Worm (Caenorhabditis elegans) whole organism, mixed stage, embryonic: ENCODE results near the gene sma-6.

Experiments used
- M03D4.4 ChIP-seq: sonication (generic microtip); optimal IDR thresholded peaks from 2 replicates; lab custom pipeline; 2017; ENCODE audit warnings: mild to moderate bottlenecking, missing genetic modification characterization, missing compliant biosample characterization
- bed-3 ChIP-seq: fragments of 200-800 bp; sonication (Bioruptor generic); optimal IDR thresholded peaks from 3 replicates; lab custom pipeline; 2018; ENCODE audit warnings: mild to moderate bottlenecking, missing genetic modification characterization, moderate library complexity, missing compliant biosample characterization
- blmp-1 ChIP-seq: fragments of 150-350 bp; optimal IDR thresholded peaks from 2 replicates; lab custom pipeline; 2014; ENCODE audit warnings: missing biosample characterization, missing genetic modification characterization
- ceh-39 ChIP-seq: fragments of 150-350 bp; optimal IDR thresholded peaks from 2 replicates; lab custom pipeline; 2014; ENCODE audit warnings: missing biosample characterization, missing genetic modification characterization
- ceh-43 ChIP-seq: fragments of 200-800 bp; sonication (Bioruptor generic); optimal IDR thresholded peaks from 2 replicates; lab custom pipeline; 2018; ENCODE audit warnings: mild to moderate bottlenecking, missing genetic modification characterization, moderate library complexity, missing compliant biosample characterization
- ceh-83 ChIP-seq: fragments of 200-800 bp; sonication (Bioruptor generic); optimal IDR thresholded peaks from 2 replicates; lab custom pipeline; 2018; ENCODE audit warnings: mild to moderate bottlenecking, missing genetic modification characterization, missing compliant biosample characterization
- ces-1 ChIP-seq: fragments of 150-350 bp; optimal IDR thresholded peaks from 2 replicates; lab custom pipeline; 2014; ENCODE audit warnings: missing biosample characterization, missing genetic modification reagents, missing genetic modification characterization
- cnd-1 ChIP-seq: fragments of 200-800 bp; sonication (Bioruptor generic); optimal IDR thresholded peaks from 2 replicates; lab custom pipeline; 2018; ENCODE audit warnings: mild to moderate bottlenecking, missing genetic modification characterization, missing compliant biosample characterization
- drap-1 ChIP-seq: fragments of 200-800 bp; sonication (Bioruptor generic); optimal IDR thresholded peaks from 3 replicates; lab custom pipeline; 2018; ENCODE audit warnings: mild to moderate bottlenecking, missing genetic modification characterization, missing compliant biosample characterization
- elt-1 ChIP-seq: sonication (generic microtip); optimal IDR thresholded peaks from 2 replicates; lab custom pipeline; 2017; ENCODE audit warnings: missing genetic modification characterization, mild to moderate bottlenecking, missing compliant biosample characterization, antibody characterized with exemption, moderate library complexity, borderline replicate concordance; ENCODE audit not compliant: insufficient read depth
- elt-3 ChIP-seq: fragments of 150-350 bp; optimal IDR thresholded peaks from 2 replicates; lab custom pipeline; 2014; ENCODE audit warnings: missing biosample characterization, missing genetic modification characterization
- flh-1 ChIP-seq: fragments of 200-800 bp; sonication (Bioruptor generic); optimal IDR thresholded peaks from 2 replicates; lab custom pipeline; 2018; ENCODE audit warnings: mild to moderate bottlenecking, missing genetic modification characterization, moderate library complexity, missing compliant biosample characterization
- hlh-1 ChIP-seq: fragments of 150-350 bp; optimal IDR thresholded peaks from 2 replicates; lab custom pipeline; 2014; ENCODE audit warnings: missing biosample characterization, missing genetic modification reagents, missing genetic modification characterization
- lin-13 ChIP-seq: fragments of 150-350 bp; optimal IDR thresholded peaks from 2 replicates; lab custom pipeline; 2014; ENCODE audit warnings: missing biosample characterization, missing genetic modification characterization
- lin-32 ChIP-seq: fragments of 200-800 bp; sonication (Bioruptor generic); optimal IDR thresholded peaks from 2 replicates; lab custom pipeline; 2018; ENCODE audit warnings: mild to moderate bottlenecking, missing genetic modification characterization, missing compliant biosample characterization
- lsy-2 ChIP-seq: fragments of 150-350 bp; optimal IDR thresholded peaks from 2 replicates; lab custom pipeline; 2014; ENCODE audit warnings: missing biosample characterization, missing genetic modification characterization
- mab-5 ChIP-seq: fragments of 150-350 bp; optimal IDR thresholded peaks from 2 replicates; lab custom pipeline; 2014; ENCODE audit warnings: missing biosample characterization, missing genetic modification characterization
- mep-1 ChIP-seq: fragments of 150-350 bp; optimal IDR thresholded peaks from 2 replicates; lab custom pipeline; 2017; ENCODE audit warnings: missing biosample characterization, missing genetic modification reagents, missing genetic modification characterization, inconsistent platforms
- mls-2 ChIP-seq: sonication (generic microtip); optimal IDR thresholded peaks from 2 replicates; lab custom pipeline; 2016; ENCODE audit warnings: mild to moderate bottlenecking, missing genetic modification characterization, moderate library complexity, missing compliant biosample characterization
- nhr-12 ChIP-seq: fragments of 150-350 bp; optimal IDR thresholded peaks from 2 replicates; lab custom pipeline; 2014; ENCODE audit warnings: missing biosample characterization, missing genetic modification characterization
- nhr-2 ChIP-seq: fragments of 150-350 bp; optimal IDR thresholded peaks from 2 replicates; lab custom pipeline; 2014; ENCODE audit warnings: missing biosample characterization, missing genetic modification characterization
- nhr-237 ChIP-seq: fragments of 150-350 bp; optimal IDR thresholded peaks from 2 replicates; lab custom pipeline; 2014; ENCODE audit warnings: missing biosample characterization, missing genetic modification characterization
- nhr-28 ChIP-seq: fragments of 150-350 bp; optimal IDR thresholded peaks from 2 replicates; lab custom pipeline; 2014; ENCODE audit warnings: missing biosample characterization, missing genetic modification characterization
- nhr-76 ChIP-seq: sonication (generic microtip); optimal IDR thresholded peaks from 2 replicates; lab custom pipeline; 2017; ENCODE audit warnings: missing biosample characterization, missing genetic modification characterization
- pha-4 ChIP-seq: fragments of 150-350 bp; optimal IDR thresholded peaks from 2 replicates; lab custom pipeline; 2018; ENCODE audit warnings: missing biosample characterization, missing genetic modification reagents, missing genetic modification characterization
- snpc-4 ChIP-seq: fragments of 150-350 bp; optimal IDR thresholded peaks from 2 replicates; lab custom pipeline; 2014; ENCODE audit warnings: missing biosample characterization, missing genetic modification characterization
- sptf-1 ChIP-seq: sonication (generic microtip); optimal IDR thresholded peaks from 2 replicates; lab custom pipeline; 2017; ENCODE audit warnings: mild to moderate bottlenecking, missing genetic modification characterization, moderate library complexity, missing compliant biosample characterization
- tbx-8 ChIP-seq: fragments of 200-800 bp; sonication (Bioruptor generic); optimal IDR thresholded peaks from 2 replicates; lab custom pipeline; 2018; ENCODE audit warnings: mild to moderate bottlenecking, missing genetic modification characterization, moderate library complexity, missing compliant biosample characterization
- unc-120 ChIP-seq: sonication (generic microtip); optimal IDR thresholded peaks from 2 replicates; lab custom pipeline; 2017; ENCODE audit warnings: missing genetic modification characterization, missing compliant biosample characterization; ENCODE audit not compliant: poor library complexity, severe bottlenecking
- unc-39 ChIP-seq: fragments of 150-350 bp; optimal IDR thresholded peaks from 2 replicates; lab custom pipeline; 2014; ENCODE audit warnings: missing biosample characterization, missing genetic modification characterization
- unc-62 ChIP-seq: fragments of 150-350 bp; optimal IDR thresholded peaks from 2 replicates; lab custom pipeline; 2014; ENCODE audit warnings: missing biosample characterization, missing genetic modification reagents, missing genetic modification characterization
- zip-8 ChIP-seq: fragments of 150-350 bp; optimal IDR thresholded peaks from 2 replicates; lab custom pipeline; 2014; ENCODE audit warnings: missing biosample characterization, missing genetic modification characterization
- ztf-11 ChIP-seq: fragments of 150-350 bp; optimal IDR thresholded peaks from 2 replicates; lab custom pipeline; 2014; ENCODE audit warnings: missing biosample characterization, missing genetic modification characterization

Gene sma-6

DNA sequence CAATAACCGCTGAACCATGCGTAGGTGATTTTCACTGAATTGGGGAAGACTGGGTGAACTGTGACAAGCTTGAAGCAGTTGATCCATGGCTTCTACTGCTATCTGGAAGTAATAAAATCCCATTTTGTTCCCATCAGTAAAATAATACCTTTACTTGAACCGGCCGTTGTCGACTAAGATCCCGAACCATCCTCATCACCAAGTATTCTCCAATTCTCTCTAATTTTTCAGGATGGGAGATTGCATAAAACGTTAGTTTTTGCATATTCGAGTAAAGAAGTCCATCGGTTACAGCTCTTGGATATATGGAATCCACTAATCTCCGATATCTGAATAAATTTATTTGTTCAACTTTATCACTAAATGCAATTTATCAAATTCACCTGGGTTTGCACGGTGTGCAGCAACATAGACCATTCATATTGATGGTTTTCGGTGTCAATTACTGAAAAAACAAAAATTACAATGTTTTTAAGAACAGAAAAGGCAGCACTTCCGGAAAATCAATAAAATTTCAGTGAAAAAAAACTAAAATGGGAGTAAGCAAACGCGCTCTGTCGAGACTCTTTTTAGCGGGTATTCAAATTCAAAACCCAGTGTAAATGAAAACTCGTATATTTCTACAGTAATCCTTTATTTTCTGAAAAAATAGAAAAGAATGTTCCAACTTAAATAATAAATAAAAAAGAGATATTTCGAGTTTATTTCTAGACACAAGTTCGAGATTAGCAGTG is 3.5 kb upstream of the sma-6 start, which contains the start of gene efr-3:
Gene efr-3, minus strand, starts transcription at position 505 of the 734 bp plus-strand sequence.
- peak; percentile 51 for TF ChIP-seq lsy-2 (tag; lab: Kevin White, UChicago)
- no peak for TF ChIP-seq drap-1 (GFP tag; lab: Kevin White, UChicago)

DNA sequence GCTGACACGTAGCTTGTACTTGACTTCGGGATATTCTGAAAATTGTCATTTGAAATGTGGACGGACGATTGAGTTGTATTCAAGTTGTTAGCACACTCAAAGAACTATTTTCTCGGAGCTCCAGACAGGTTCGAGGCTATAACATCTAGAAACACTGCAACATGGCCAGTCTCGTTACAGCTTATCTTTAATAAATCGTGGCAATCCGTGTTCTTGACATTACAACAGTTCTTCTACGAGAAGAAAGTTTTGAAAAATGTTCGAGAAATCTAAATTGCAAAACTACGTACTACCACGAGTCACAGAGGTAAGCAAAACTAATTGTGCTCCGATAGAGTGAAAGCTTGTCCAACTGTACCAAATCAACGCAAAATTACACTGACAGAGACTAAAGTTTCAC is 2.2 kb upstream of the sma-6 start:
- TF ChIP-seq ces-1 (GFP tag; lab: Kevin White, UChicago), result no peak
- no peak for TF ChIP-seq elt-3
- TF ChIP-seq flh-1, result no peak
- no peak for TF ChIP-seq nhr-28
- TF ChIP-seq nhr-2, result no peak
- no peak for TF ChIP-seq nhr-237 (tag; lab: Kevin White, UChicago)
- TF ChIP-seq mab-5 (tag; lab: Kevin White, UChicago), result no peak
- no peak for TF ChIP-seq elt-1
- TF ChIP-seq ceh-83 (GFP tag; lab: Kevin White, UChicago), result no peak
- TF ChIP-seq mep-1 (tag; lab: Kevin White, UChicago), result no peak

DNA sequence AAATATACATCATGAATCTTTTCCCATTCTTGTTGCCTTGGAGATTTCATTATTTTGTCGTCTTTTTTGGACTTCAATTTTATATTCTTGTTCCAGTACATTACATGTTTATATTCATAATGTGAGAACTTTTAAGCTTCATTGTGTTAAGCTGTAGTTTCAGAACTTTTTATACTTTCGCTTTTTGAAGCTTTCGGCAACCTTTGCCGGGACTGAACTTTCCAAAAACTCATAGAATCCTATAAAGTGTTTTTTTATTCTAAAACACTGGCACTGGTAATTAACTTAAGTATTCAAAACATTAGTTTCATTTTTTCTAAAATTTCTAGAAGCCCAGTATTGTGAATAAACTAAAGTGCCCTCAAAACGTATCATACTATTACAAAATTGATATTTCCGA is 1.3 kb upstream of the sma-6 start, which contains the start of gene C32D5.4:
Gene C32D5.4, minus strand, starts transcription at position 101 of the 400 bp plus-strand sequence.
- TF ChIP-seq unc-120 (tag; lab: Kevin White, UChicago) (no peak), ceh-83 (GFP tag; lab: Kevin White, UChicago) (no peak), mls-2 (tag; lab: Kevin White, UChicago) (no peak), nhr-28 (no peak), bed-3 (GFP tag; lab: Kevin White, UChicago) (no peak), sptf-1 (tag; lab: Kevin White, UChicago) (no peak), ceh-39 (tag; lab: Kevin White, UChicago) (no peak), elt-3 (no peak), nhr-2 (no peak)
- TF ChIP-seq, all 35 proteins: peak for 0

DNA sequence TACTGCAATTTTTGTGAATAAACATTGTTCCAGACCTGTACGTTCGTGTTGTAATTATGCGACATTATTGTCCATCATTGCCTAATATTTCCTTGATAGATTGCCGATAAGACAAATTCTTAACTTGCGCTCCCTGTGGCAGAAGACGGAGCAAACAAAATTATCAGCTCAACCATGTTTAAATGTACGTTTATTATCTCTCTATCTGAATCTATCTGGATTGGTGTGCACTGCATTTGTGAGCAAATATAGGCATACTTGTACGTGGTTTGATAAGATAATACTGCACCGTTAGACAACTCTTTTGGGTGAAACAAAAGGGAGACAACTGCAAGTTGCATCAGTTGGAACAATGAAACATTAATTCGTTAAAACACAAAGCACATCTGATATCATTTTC is 3.0 kb downstream of the sma-6 start:
- no peak for TF ChIP-seq tbx-8 (GFP tag; lab: Kevin White, UChicago)
- TF ChIP-seq ztf-11 (tag; lab: Kevin White, UChicago), result no peak
- TF ChIP-seq unc-62 (GFP tag; lab: Kevin White, UChicago), result no peak
- no peak for TF ChIP-seq snpc-4 (tag; lab: Kevin White, UChicago)
- no peak for TF ChIP-seq nhr-28
- TF ChIP-seq elt-1, result no peak
- TF ChIP-seq sptf-1 (tag; lab: Kevin White, UChicago), result no peak
- TF ChIP-seq M03D4.4 (tag; lab: Kevin White, UChicago), result no peak

DNA sequence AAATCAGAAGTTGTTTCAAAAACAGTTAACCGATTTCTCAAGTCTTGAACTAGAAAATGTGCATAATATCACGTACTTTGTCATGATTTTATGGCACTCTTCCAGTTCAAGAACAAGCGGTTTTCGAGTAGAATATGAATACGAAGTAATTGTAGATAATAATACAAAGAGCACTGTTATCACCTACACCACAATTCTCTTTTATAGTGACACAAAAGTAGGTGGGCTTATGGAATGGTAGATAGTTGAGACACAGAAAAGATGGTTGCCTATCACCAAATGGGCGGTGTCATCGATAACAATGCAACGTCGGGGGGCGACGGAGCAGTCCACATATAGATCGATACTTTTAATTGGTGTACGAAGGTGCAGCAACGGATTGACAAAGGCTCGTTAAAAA is 4.4 kb downstream of the sma-6 start:
- TF ChIP-seq elt-1 (no peak), cnd-1 (tag; lab: Kevin White, UChicago) (no peak), ceh-39 (tag; lab: Kevin White, UChicago) (no peak), lsy-2 (tag; lab: Kevin White, UChicago) (no peak), lin-13 (tag; lab: Kevin White, UChicago) (no peak), sptf-1 (tag; lab: Kevin White, UChicago) (no peak), pha-4 (tag; lab: Kevin White, UChicago) (no peak), mep-1 (tag; lab: Kevin White, UChicago) (no peak), blmp-1 (tag; lab: Kevin White, UChicago) (no peak), ceh-83 (GFP tag; lab: Kevin White, UChicago) (no peak)

DNA sequence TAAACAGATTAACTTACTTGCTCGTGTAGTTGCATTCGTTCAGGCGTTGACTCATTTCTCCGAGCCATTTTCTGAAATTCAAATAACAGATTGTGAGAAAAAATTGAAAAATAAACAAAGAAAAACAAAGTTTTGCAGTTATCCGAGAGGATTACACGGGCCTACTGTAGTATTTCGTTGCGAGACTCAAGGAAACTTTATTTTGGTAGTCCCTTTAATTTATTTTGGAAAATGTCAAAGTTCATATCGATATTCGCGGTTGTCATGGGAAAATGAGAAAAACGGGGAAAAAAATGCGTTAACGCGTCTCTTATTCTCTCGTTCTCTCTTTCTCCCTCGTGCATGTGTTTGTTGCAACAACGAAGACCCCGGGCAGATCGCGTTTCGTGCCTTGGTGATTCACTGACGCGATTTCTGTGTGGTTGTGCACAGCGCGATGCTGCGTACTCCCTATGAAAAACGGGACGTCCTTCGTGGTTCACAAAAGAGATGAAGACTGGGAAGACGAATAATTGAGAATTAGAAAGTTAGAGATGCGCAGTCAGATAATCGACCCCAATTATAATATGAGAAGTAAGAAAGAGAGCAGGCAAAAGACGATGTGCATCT is 7.0 kb downstream of the sma-6 start, which contains the start of gene set-4:
Gene set-4, minus strand, starts transcription at position 120 of the 609 bp plus-strand sequence.
- TF ChIP-seq mep-1 (tag; lab: Kevin White, UChicago) (peak; percentile 87), ceh-39 (tag; lab: Kevin White, UChicago) (peak; percentile 46), mls-2 (tag; lab: Kevin White, UChicago) (peak; percentile 67), lin-13 (tag; lab: Kevin White, UChicago) (peak; percentile 87), nhr-28 (no peak), pha-4 (tag; lab: Kevin White, UChicago) (peak; percentile 64), tbx-8 (GFP tag; lab: Kevin White, UChicago) (no peak), sptf-1 (tag; lab: Kevin White, UChicago) (peak; percentile 82), lin-32 (GFP tag; lab: Kevin White, UChicago) (no peak), M03D4.4 (tag; lab: Kevin White, UChicago) (peak; percentile 49), nhr-237 (tag; lab: Kevin White, UChicago) (peak; percentile 71), elt-1 (peak; percentile 8), nhr-12 (no peak), elt-3 (no peak), unc-39 (tag; lab: Kevin White, UChicago) (peak; percentile 12), nhr-76 (tag; lab: Kevin White, UChicago) (no peak), unc-120 (tag; lab: Kevin White, UChicago) (peak; percentile 31), drap-1 (GFP tag; lab: Kevin White, UChicago) (peak; percentile 71), ces-1 (GFP tag; lab: Kevin White, UChicago) (peak; percentile 75), nhr-2 (no peak), flh-1 (no peak), cnd-1 (tag; lab: Kevin White, UChicago) (peak; percentile 55), unc-62 (GFP tag; lab: Kevin White, UChicago) (peak; percentile 73), bed-3 (GFP tag; lab: Kevin White, UChicago) (peak; percentile 10), ztf-11 (tag; lab: Kevin White, UChicago) (peak; percentile 55), ceh-83 (GFP tag; lab: Kevin White, UChicago) (no peak), snpc-4 (tag; lab: Kevin White, UChicago) (no peak), zip-8 (tag; lab: Kevin White, UChicago) (no peak), hlh-1 (peak; percentile 76), ceh-43 (peak; percentile 66)
